Worm (Caenorhabditis elegans) whole organism, L2 larva: ENCODE measurements around the gene ife-5.
"Not testable (repeated sequence)": the region's sequence is repeated elsewhere in the genome, so short reads cannot be mapped to it uniquely, and the experiment has no call there.

Source experiments
- C34F6.9 ChIP-seq: fragments of 150-350 bp; optimal IDR thresholded peaks from 2 replicates; lab custom pipeline; 2014; ENCODE audit warnings: missing biosample characterization, missing genetic modification characterization
- F13H6.1 ChIP-seq: sonication (generic microtip); optimal IDR thresholded peaks from 2 replicates; lab custom pipeline; 2016; ENCODE audit warnings: missing genetic modification characterization, missing compliant biosample characterization
- R02D3.7 ChIP-seq: fragments of 150-350 bp; optimal IDR thresholded peaks from 2 replicates; lab custom pipeline; 2014; ENCODE audit warnings: missing biosample characterization, missing genetic modification characterization
- Y55F3AM.14 ChIP-seq: fragments of 200-800 bp; sonication (Bioruptor generic); optimal IDR thresholded peaks from 2 replicates; lab custom pipeline; 2018; ENCODE audit warnings: mild to moderate bottlenecking, missing genetic modification characterization, missing compliant biosample characterization
- ZK546.5 ChIP-seq: sonication (generic microtip); optimal IDR thresholded peaks from 2 replicates; lab custom pipeline; 2017; ENCODE audit warnings: missing biosample characterization, missing genetic modification characterization
- ama-1 ChIP-seq: fragments of 150-350 bp; optimal IDR thresholded peaks from 2 replicates; lab custom pipeline; 2018; ENCODE audit warnings: inconsistent platforms
- blmp-1 ChIP-seq: sonication (generic microtip); optimal IDR thresholded peaks from 2 replicates; lab custom pipeline; 2017; ENCODE audit warnings: missing genetic modification characterization, mild to moderate bottlenecking, missing compliant biosample characterization, antibody characterized with exemption, moderate library complexity; ENCODE audit not compliant: insufficient read depth
- ceh-16 ChIP-seq: fragments of 150-350 bp; optimal IDR thresholded peaks from 2 replicates; lab custom pipeline; 2014; ENCODE audit warnings: missing biosample characterization, missing genetic modification characterization
- dmd-4 ChIP-seq: sonication (generic microtip); optimal IDR thresholded peaks from 2 replicates; lab custom pipeline; 2017; ENCODE audit warnings: missing biosample characterization, missing genetic modification characterization
- egl-27 ChIP-seq: sonication (generic microtip); optimal IDR thresholded peaks from 3 replicates; lab custom pipeline; 2017; ENCODE audit warnings: missing biosample characterization, missing genetic modification reagents, missing genetic modification characterization
- elt-1 ChIP-seq: fragments of 150-350 bp; optimal IDR thresholded peaks from 2 replicates; lab custom pipeline; 2014; ENCODE audit warnings: missing biosample characterization, missing genetic modification characterization
- elt-3 ChIP-seq: sonication (generic microtip); optimal IDR thresholded peaks from 2 replicates; lab custom pipeline; 2017; ENCODE audit warnings: missing biosample characterization, missing genetic modification characterization
- lin-11 ChIP-seq: fragments of 150-350 bp; sonication (generic microtip); optimal IDR thresholded peaks from 2 replicates; lab custom pipeline; 2014; ENCODE audit warnings: missing biosample characterization, missing genetic modification characterization, inconsistent platforms, mixed read lengths
- lin-39 ChIP-seq: fragments of 150-350 bp; optimal IDR thresholded peaks from 2 replicates; lab custom pipeline; 2014; ENCODE audit warnings: missing biosample characterization, missing genetic modification reagents, missing genetic modification characterization
- mbf-1 ChIP-seq: sonication (generic microtip); optimal IDR thresholded peaks from 2 replicates; lab custom pipeline; 2017; ENCODE audit warnings: missing biosample characterization, missing genetic modification characterization
- mdl-1 ChIP-seq, 2 experiments: fragments of 150-350 bp in 1 of 2; sonication (generic microtip) in 1 of 2; optimal IDR thresholded peaks; 2 replicates each; lab custom pipeline; 2017; ENCODE audit warnings: missing biosample characterization in 2 of 2, missing genetic modification characterization in 2 of 2
- nhr-10 ChIP-seq: sonication (generic microtip); optimal IDR thresholded peaks from 2 replicates; lab custom pipeline; 2017; ENCODE audit warnings: missing biosample characterization, missing genetic modification characterization
- nhr-11 ChIP-seq: fragments of 150-350 bp; optimal IDR thresholded peaks from 2 replicates; lab custom pipeline; 2014; ENCODE audit warnings: missing biosample characterization, missing genetic modification characterization
- nhr-12 ChIP-seq: fragments of 150-350 bp; optimal IDR thresholded peaks from 2 replicates; lab custom pipeline; 2014; ENCODE audit warnings: missing biosample characterization, missing genetic modification characterization
- nhr-21 ChIP-seq: fragments of 150-350 bp; optimal IDR thresholded peaks from 2 replicates; lab custom pipeline; 2014; ENCODE audit warnings: missing biosample characterization, missing genetic modification characterization
- nhr-6 ChIP-seq: fragments of 150-350 bp; optimal IDR thresholded peaks from 2 replicates; lab custom pipeline; 2014; ENCODE audit warnings: missing biosample characterization, missing genetic modification characterization
- peb-1 ChIP-seq: fragments of 150-350 bp; optimal IDR thresholded peaks from 2 replicates; lab custom pipeline; 2014; ENCODE audit warnings: missing biosample characterization, missing genetic modification characterization
- sem-4 ChIP-seq: fragments of 150-350 bp; optimal IDR thresholded peaks from 2 replicates; lab custom pipeline; 2014; ENCODE audit warnings: missing biosample characterization, missing genetic modification reagents, missing genetic modification characterization
- skn-1 ChIP-seq: sonication (generic microtip); optimal IDR thresholded peaks from 2 replicates; lab custom pipeline; 2017; ENCODE audit warnings: missing biosample characterization, missing genetic modification characterization
- sma-3 ChIP-seq: sonication (generic microtip); optimal IDR thresholded peaks from 2 replicates; lab custom pipeline; 2016; ENCODE audit warnings: missing genetic modification reagents, missing genetic modification characterization, missing compliant biosample characterization
- sma-9 ChIP-seq, 2 experiments: fragments of 150-350 bp in 1 of 2; sonication (generic microtip) in 1 of 2; optimal IDR thresholded peaks; 2 replicates each; lab custom pipeline; 2014 to 2016; ENCODE audit warnings: missing genetic modification characterization in 2 of 2, mild to moderate bottlenecking in 1 of 2, missing biosample characterization in 1 of 2, missing compliant biosample characterization in 1 of 2, missing genetic modification reagents in 1 of 2, moderate library complexity in 1 of 2
- snpc-4 ChIP-seq: fragments of 150-350 bp; optimal IDR thresholded peaks from 2 replicates; lab custom pipeline; 2014; ENCODE audit warnings: missing biosample characterization, missing genetic modification characterization
- unc-39 ChIP-seq: fragments of 150-350 bp; optimal IDR thresholded peaks from 2 replicates; lab custom pipeline; 2014; ENCODE audit warnings: missing biosample characterization, missing genetic modification characterization
- unc-55 ChIP-seq: fragments of 150-350 bp; sonication (generic microtip); optimal IDR thresholded peaks from 3 replicates; lab custom pipeline; 2014; ENCODE audit warnings: missing biosample characterization, missing genetic modification reagents, missing genetic modification characterization
- unc-62 ChIP-seq: fragments of 150-350 bp; optimal IDR thresholded peaks from 2 replicates; lab custom pipeline; 2014; ENCODE audit warnings: missing biosample characterization, missing genetic modification reagents, missing genetic modification characterization
- zag-1 ChIP-seq: fragments of 150-350 bp; optimal IDR thresholded peaks from 2 replicates; lab custom pipeline; 2014; ENCODE audit warnings: missing biosample characterization, missing genetic modification characterization
- ztf-1 ChIP-seq: fragments of 200-800 bp; sonication (Bioruptor generic); conservative IDR thresholded peaks from 2 replicates; pipeline ENCODE4 v1.3.6; 2022; ENCODE audit warnings: missing genetic modification characterization, missing compliant biosample characterization
- ztf-11 ChIP-seq: sonication (generic microtip); optimal IDR thresholded peaks from 2 replicates; lab custom pipeline; 2017; ENCODE audit warnings: missing biosample characterization, missing genetic modification characterization

The ife-5 gene

DNA sequence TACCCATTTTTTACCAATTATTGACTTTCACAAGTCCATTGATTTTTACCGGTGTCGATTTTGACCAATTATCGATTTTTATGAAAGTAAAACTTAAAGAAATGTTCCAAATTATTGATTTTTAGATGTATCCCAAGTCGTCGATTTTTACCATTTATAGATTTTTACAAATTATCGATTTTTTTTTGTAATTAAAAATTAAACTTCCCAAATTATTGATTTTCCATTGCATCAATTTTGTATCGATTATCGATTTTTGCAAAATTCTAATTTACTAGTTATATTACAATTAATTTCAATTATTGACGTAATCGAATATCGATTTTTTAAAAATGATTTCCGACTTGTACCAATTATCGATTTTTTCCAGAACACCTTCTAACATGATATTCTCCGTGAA is 22.7 kb downstream of the ife-5 start, which contains the start of gene sre-50:
Gene sre-50, plus strand, starts transcription at position 384 of the 400 bp plus-strand sequence.
- TF ChIP-seq snpc-4 (tag; lab: Kevin White, UChicago) (no peak), sma-9 (GFP tag; optimal IDR thresholded peaks at IDR 0.05; lab: Kevin White, UChicago) (no peak), sma-9 (tag; optimal IDR thresholded peaks at IDR 0.05; lab: Kevin White, UChicago) (no peak), F13H6.1 (tag; lab: Kevin White, UChicago) (no peak), elt-3 (tag; lab: Kevin White, UChicago) (no peak), elt-1 (no peak), sma-3 (GFP tag; lab: Kevin White, UChicago) (no peak), nhr-10 (no peak)

DNA sequence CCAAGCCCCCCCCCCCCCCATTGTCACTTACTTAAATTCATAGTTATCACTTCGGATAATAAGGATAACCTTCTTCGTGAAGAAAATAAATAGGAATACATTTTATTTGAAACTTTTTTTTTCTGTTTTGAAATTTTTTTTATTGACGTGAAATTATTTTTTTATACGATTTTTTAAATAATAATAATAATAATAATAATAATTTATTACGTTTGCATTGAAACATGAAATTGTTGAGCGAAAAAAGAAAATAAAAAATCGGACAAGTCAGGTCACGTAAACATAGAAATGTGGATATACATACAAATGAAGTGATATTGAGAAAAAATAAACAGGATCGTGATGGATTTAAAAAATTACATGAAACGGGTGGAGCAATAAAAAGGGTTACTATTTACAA is 29.2 kb downstream of the ife-5 start, which contains the start of gene C50E10.2:
Gene C50E10.2, minus strand, starts transcription at position 101 of the 400 bp plus-strand sequence.
- TF ChIP-seq ztf-11 (no peak), nhr-11 (no peak), nhr-12 (tag; lab: Kevin White, UChicago) (no peak), sma-9 (GFP tag; optimal IDR thresholded peaks at IDR 0.05; lab: Kevin White, UChicago) (no peak), sma-9 (tag; optimal IDR thresholded peaks at IDR 0.05; lab: Kevin White, UChicago) (no peak), C34F6.9 (no peak)

DNA sequence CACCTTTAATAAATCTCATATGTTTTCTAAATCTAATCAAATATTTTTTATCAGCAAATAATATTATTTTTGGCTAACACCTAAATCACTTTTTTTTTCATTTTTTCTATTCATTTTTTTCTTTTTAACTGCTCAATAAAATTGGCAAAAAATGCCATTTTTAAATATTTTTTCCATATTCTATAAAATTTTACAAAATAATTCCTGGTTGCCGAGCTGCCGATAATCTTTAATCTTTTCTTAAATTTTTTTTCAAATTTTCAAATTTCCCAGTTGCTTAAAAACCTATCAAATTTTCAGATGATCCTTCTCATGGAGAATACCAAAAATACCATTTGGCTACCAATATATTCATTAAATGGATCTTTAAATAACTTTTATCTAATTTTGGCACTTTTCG is 31.1 kb downstream of the ife-5 start, which contains the start of gene sre-51:
Gene sre-51, plus strand, starts transcription at position 301 of the 400 bp plus-strand sequence.
- TF ChIP-seq ceh-16 (tag; lab: Kevin White, UChicago) (no peak), ama-1 (lab: Kevin White, UChicago) (no peak), elt-3 (tag; lab: Kevin White, UChicago) (no peak), nhr-6 (tag; lab: Kevin White, UChicago) (no peak), nhr-21 (tag; lab: Kevin White, UChicago) (no peak), dmd-4 (tag; lab: Kevin White, UChicago) (no peak), nhr-11 (no peak), Y55F3AM.14 (no peak), lin-39 (tag; lab: Kevin White, UChicago) (no peak)

DNA sequence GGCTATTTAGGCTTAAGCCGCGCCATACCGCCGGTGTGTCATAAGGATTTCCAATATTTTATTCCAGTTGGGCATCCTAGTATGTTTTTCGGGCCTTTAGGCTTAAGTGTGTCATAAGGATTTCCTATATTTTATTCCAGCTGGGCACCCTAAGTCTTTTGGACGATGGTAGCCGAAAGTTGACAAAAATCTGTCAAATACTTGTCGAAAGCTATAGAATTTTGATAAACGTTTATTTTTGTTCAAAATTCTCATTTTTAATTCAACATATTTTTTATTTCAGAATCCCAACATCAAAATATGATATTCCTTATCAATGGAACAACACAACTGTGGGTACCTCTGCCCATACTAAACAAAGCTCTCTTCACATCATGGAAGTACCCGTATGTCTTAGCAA is 38.1 kb downstream of the ife-5 start, which contains the start of gene sre-49:
Gene sre-49, plus strand, starts transcription at position 301 of the 400 bp plus-strand sequence.
- not testable (repeated sequence) for TF ChIP-seq snpc-4 (tag; lab: Kevin White, UChicago); R02D3.7 (tag; lab: Kevin White, UChicago); unc-62 (GFP tag; lab: Kevin White, UChicago)

DNA sequence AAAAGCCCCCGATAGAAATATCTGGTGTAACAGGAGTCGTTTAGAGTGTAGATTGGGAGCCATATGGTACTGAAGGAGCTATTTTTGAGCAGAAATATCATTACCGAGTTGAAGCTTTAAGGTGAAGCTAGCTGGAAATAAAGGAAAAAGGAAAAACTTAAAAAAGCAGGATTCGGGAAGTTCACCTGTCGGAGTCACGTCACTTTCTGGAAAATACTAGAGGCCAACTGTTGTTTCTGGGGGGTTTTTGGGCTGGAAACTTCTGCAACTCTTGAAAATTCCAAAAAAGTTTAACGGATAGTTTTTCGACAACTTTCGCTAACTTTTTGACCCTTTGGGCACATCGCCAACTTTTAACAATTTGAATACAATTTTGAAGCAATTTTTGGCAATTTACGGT is 42.8 kb downstream of the ife-5 start, which contains the start of gene sre-53:
Gene sre-53, minus strand, starts transcription at position 101 of the 400 bp plus-strand sequence.
- no peak for TF ChIP-seq dmd-4 (tag; lab: Kevin White, UChicago)
- no peak for TF ChIP-seq blmp-1 (tag; lab: Kevin White, UChicago)
- no peak for TF ChIP-seq lin-11 (tag; lab: Kevin White, UChicago)
- no peak for TF ChIP-seq nhr-6 (tag; lab: Kevin White, UChicago)
- TF ChIP-seq ztf-1 (GFP tag; lab: Robert Waterston, UW), result no peak
- TF ChIP-seq mdl-1 (tag; optimal IDR thresholded peaks at IDR 0.05; lab: Kevin White, UChicago), result no peak
- TF ChIP-seq lin-39 (tag; lab: Kevin White, UChicago), result no peak
- TF ChIP-seq egl-27 (tag; lab: Kevin White, UChicago), result no peak
- TF ChIP-seq Y55F3AM.14, result no peak
- no peak for TF ChIP-seq sem-4
- TF ChIP-seq ztf-11, result no peak
- no peak for TF ChIP-seq unc-39 (tag; lab: Kevin White, UChicago)

DNA sequence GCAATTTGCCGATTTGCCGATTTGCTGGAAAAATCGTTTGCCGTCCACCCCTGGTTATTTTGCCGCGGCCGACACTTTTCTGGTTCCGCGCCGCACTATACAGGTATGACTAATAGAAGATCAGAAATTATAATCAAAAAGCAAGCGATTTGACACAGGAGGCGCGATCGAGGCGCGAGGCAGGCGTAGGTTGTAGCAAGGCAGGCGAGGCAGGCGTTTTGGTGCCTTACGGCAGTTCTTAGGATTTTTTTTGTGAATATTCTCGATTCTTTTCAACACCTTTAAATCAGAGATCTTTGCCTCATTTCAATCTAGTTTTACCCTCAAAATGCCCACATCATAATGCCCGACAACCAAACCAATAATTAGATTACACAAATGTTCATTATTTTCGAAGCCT is 43.7 kb downstream of the ife-5 start, which contains the start of gene sre-56:
Gene sre-56, plus strand, starts transcription at position 301 of the 400 bp plus-strand sequence.
- TF ChIP-seq mdl-1 (tag; optimal IDR thresholded peaks at IDR 0.05; lab: Kevin White, UChicago) (no peak), mbf-1 (no peak), skn-1 (no peak), zag-1 (tag; lab: Kevin White, UChicago) (no peak), R02D3.7 (tag; lab: Kevin White, UChicago) (no peak), nhr-21 (tag; lab: Kevin White, UChicago) (no peak), nhr-11 (no peak), unc-39 (tag; lab: Kevin White, UChicago) (no peak), unc-55 (no peak), ZK546.5 (tag; lab: Kevin White, UChicago) (no peak), lin-11 (tag; lab: Kevin White, UChicago) (no peak), nhr-6 (tag; lab: Kevin White, UChicago) (no peak), peb-1 (no peak), ama-1 (lab: Kevin White, UChicago) (no peak), ztf-1 (GFP tag; lab: Robert Waterston, UW) (no peak), egl-27 (tag; lab: Kevin White, UChicago) (no peak)
